Worm (Caenorhabditis elegans) whole organism, L4 larva: ENCODE results near the gene Y43F8C.3.
A peak's percentile ranks its signal among the peaks of the same experiment; 100 is the strongest.

Experiments used
- F10B5.3 ChIP-seq: sonication (generic microtip); optimal IDR thresholded peaks from 2 replicates; lab custom pipeline; 2016; ENCODE audit warnings: mild to moderate bottlenecking, missing genetic modification characterization, missing compliant biosample characterization
- F26F4.8 ChIP-seq: fragments of 200-800 bp; sonication (Bioruptor generic); conservative IDR thresholded peaks from 2 replicates; pipeline ENCODE4 v1.3.6; 2022; ENCODE audit warnings: missing genetic modification characterization, missing compliant biosample characterization
- F37D6.2 ChIP-seq: sonication (generic microtip); optimal IDR thresholded peaks from 2 replicates; lab custom pipeline; 2016; ENCODE audit warnings: mild to moderate bottlenecking, missing genetic modification characterization, missing compliant biosample characterization
- F44E2.7 ChIP-seq: fragments of 200-800 bp; sonication (Bioruptor generic); IDR thresholded peaks from 2 replicates; pipeline ENCODE4 v2.1.2; 2022; ENCODE audit warnings: missing genetic modification characterization, missing compliant biosample characterization
- R02D3.7 ChIP-seq: fragments of 150-350 bp; sonication (generic microtip); optimal IDR thresholded peaks from 3 replicates; lab custom pipeline; 2014; ENCODE audit warnings: missing biosample characterization, missing genetic modification characterization
- T20F7.1 ChIP-seq: fragments of 200-800 bp; sonication (Bioruptor generic); optimal IDR thresholded peaks from 2 replicates; lab custom pipeline; 2018; ENCODE audit warnings: mild to moderate bottlenecking, missing genetic modification characterization, missing compliant biosample characterization
- Y105C5A.15 ChIP-seq: fragments of 200-800 bp; sonication (Bioruptor generic); IDR thresholded peaks from 2 replicates; pipeline ENCODE4 v1.3.6; 2022; ENCODE audit warnings: missing genetic modification characterization, missing compliant biosample characterization
- Y75B8A.6 ChIP-seq: fragments of 200-800 bp; sonication (Bioruptor generic); IDR thresholded peaks from 2 replicates; pipeline ENCODE4 v1.3.6; 2022; ENCODE audit warnings: missing genetic modification reagents, missing genetic modification characterization, missing compliant biosample characterization
- aha-1 ChIP-seq: fragments of 150-350 bp; peaks from one replicate; lab custom pipeline; 2014; ENCODE audit warnings: missing biosample characterization, missing genetic modification characterization
- ama-1 ChIP-seq: fragments of 150-350 bp; optimal IDR thresholded peaks from 2 replicates; lab custom pipeline; 2014; ENCODE audit warnings: inconsistent platforms, mixed read lengths
- ceh-62 ChIP-seq: sonication (generic microtip); optimal IDR thresholded peaks from 2 replicates; lab custom pipeline; 2017; ENCODE audit warnings: missing biosample characterization, missing genetic modification characterization
- daf-12 ChIP-seq: fragments of 150-350 bp; optimal IDR thresholded peaks from 2 replicates; lab custom pipeline; 2014; ENCODE audit warnings: missing biosample characterization, missing genetic modification reagents, missing genetic modification characterization
- daf-19 ChIP-seq: fragments of 200-800 bp; sonication (Bioruptor generic); conservative IDR thresholded peaks from 2 replicates; pipeline ENCODE4 v1.3.6; 2022; ENCODE audit warnings: missing genetic modification characterization, missing compliant biosample characterization
- dmd-9 ChIP-seq: fragments of 200-800 bp; sonication (Bioruptor generic); IDR thresholded peaks from 2 replicates; pipeline ENCODE4 v1.3.6; 2022; ENCODE audit warnings: missing genetic modification reagents, missing genetic modification characterization, missing compliant biosample characterization
- dpl-1 ChIP-seq: fragments of 150-350 bp; optimal IDR thresholded peaks from 2 replicates; lab custom pipeline; 2014; ENCODE audit warnings: missing biosample characterization, missing genetic modification reagents, missing genetic modification characterization
- dve-1 ChIP-seq: sonication (generic microtip); optimal IDR thresholded peaks from 2 replicates; lab custom pipeline; 2017; ENCODE audit warnings: antibody characterized with exemption, mild to moderate bottlenecking, missing genetic modification characterization, missing compliant biosample characterization; ENCODE audit not compliant: insufficient read depth
- egl-27 ChIP-seq: sonication (generic microtip); optimal IDR thresholded peaks from 3 replicates; lab custom pipeline; 2017; ENCODE audit warnings: missing biosample characterization, missing genetic modification reagents, missing genetic modification characterization
- hif-1 ChIP-seq, 2 experiments: sonication (generic microtip); optimal IDR thresholded peaks; 2 replicates each; lab custom pipeline; 2016 to 2017; ENCODE audit warnings: missing compliant biosample characterization in 2 of 2, missing genetic modification characterization in 2 of 2, missing genetic modification reagents in 2 of 2, missing genotype in 2 of 2, mild to moderate bottlenecking in 1 of 2
- hlh-11 ChIP-seq: fragments of 200-800 bp; sonication (Bioruptor generic); optimal IDR thresholded peaks from 2 replicates; lab custom pipeline; 2018; ENCODE audit warnings: mild to moderate bottlenecking, missing genetic modification characterization, missing compliant biosample characterization
- hlh-30 ChIP-seq: sonication (generic microtip); optimal IDR thresholded peaks from 2 replicates; lab custom pipeline; 2017; ENCODE audit warnings: antibody characterized with exemption, mild to moderate bottlenecking, missing genetic modification characterization, missing compliant biosample characterization; ENCODE audit not compliant: insufficient read depth
- hmg-1.1 ChIP-seq: fragments of 200-800 bp; sonication (Bioruptor generic); IDR thresholded peaks from 2 replicates; pipeline ENCODE4 v1.3.6; 2022; ENCODE audit warnings: missing genetic modification reagents, missing genetic modification characterization, missing compliant biosample characterization
- lin-29 ChIP-seq: fragments of 200-800 bp; sonication (Bioruptor generic); IDR thresholded peaks from 2 replicates; pipeline ENCODE4 v1.3.6; 2022; ENCODE audit warnings: missing genetic modification reagents, missing genetic modification characterization, missing compliant biosample characterization
- lin-38 ChIP-seq: fragments of 200-800 bp; sonication (Bioruptor generic); IDR thresholded peaks from 2 replicates; pipeline ENCODE4 v1.3.6; 2022; ENCODE audit warnings: missing genetic modification reagents, missing genetic modification characterization, missing compliant biosample characterization
- lin-39 ChIP-seq: fragments of 150-350 bp; optimal IDR thresholded peaks from 2 replicates; lab custom pipeline; 2014; ENCODE audit warnings: missing biosample characterization, missing genetic modification reagents, missing genetic modification characterization
- mdl-1 ChIP-seq, 2 experiments: fragments of 150-350 bp in 1 of 2; sonication (generic microtip) in 1 of 2; optimal IDR thresholded peaks; 2 replicates each; lab custom pipeline; 2014 to 2017; ENCODE audit warnings: missing biosample characterization in 2 of 2, missing genetic modification characterization in 2 of 2
- mep-1 ChIP-seq: fragments of 150-350 bp; sonication (generic microtip); optimal IDR thresholded peaks from 3 replicates; lab custom pipeline; 2014; ENCODE audit warnings: missing biosample characterization, missing genetic modification characterization
- mxl-3 ChIP-seq: fragments of 200-800 bp; sonication (Bioruptor generic); optimal IDR thresholded peaks from 2 replicates; lab custom pipeline; 2018; ENCODE audit warnings: mild to moderate bottlenecking, missing genetic modification characterization, missing compliant biosample characterization
- nhr-10 ChIP-seq: fragments of 150-350 bp; optimal IDR thresholded peaks from 2 replicates; lab custom pipeline; 2014; ENCODE audit warnings: missing biosample characterization, missing genetic modification characterization
- nhr-102 ChIP-seq: sonication (generic microtip); optimal IDR thresholded peaks from 2 replicates; lab custom pipeline; 2016; ENCODE audit warnings: mild to moderate bottlenecking, missing genetic modification characterization, moderate library complexity, missing compliant biosample characterization
- nhr-11 ChIP-seq: fragments of 150-350 bp; optimal IDR thresholded peaks from 2 replicates; lab custom pipeline; 2014; ENCODE audit warnings: missing biosample characterization, missing genetic modification characterization
- nhr-25 ChIP-seq: sonication (generic microtip); optimal IDR thresholded peaks from 2 replicates; lab custom pipeline; 2017; ENCODE audit warnings: missing genetic modification characterization, mild to moderate bottlenecking, missing compliant biosample characterization, antibody characterized with exemption, moderate library complexity, borderline replicate concordance; ENCODE audit not compliant: insufficient read depth
- nhr-28 ChIP-seq: fragments of 150-350 bp; optimal IDR thresholded peaks from 2 replicates; lab custom pipeline; 2014; ENCODE audit warnings: missing biosample characterization, missing genetic modification characterization
- nhr-6 ChIP-seq: fragments of 150-350 bp; optimal IDR thresholded peaks from 2 replicates; lab custom pipeline; 2014; ENCODE audit warnings: missing biosample characterization, missing genetic modification characterization
- pha-4 ChIP-seq, 2 experiments: fragments of 150-350 bp in 1 of 2; fragments of 200-800 bp in 1 of 2; sonication (Bioruptor generic) in 1 of 2; IDR thresholded peaks in 1 of 2; optimal IDR thresholded peaks in 1 of 2; 2 replicates each; pipeline versions ENCODE4 v1.3.6 to Lab custom; 2014 to 2022; ENCODE audit warnings: missing genetic modification characterization in 2 of 2, missing genetic modification reagents in 2 of 2, missing biosample characterization in 1 of 2, missing compliant biosample characterization in 1 of 2
- pqm-1 ChIP-seq: sonication (generic microtip); optimal IDR thresholded peaks from 2 replicates; lab custom pipeline; 2017; ENCODE audit warnings: missing biosample characterization, missing genetic modification characterization
- rbr-2 ChIP-seq: sonication (generic microtip); optimal IDR thresholded peaks from 2 replicates; lab custom pipeline; 2016; ENCODE audit warnings: missing genotype, missing genetic modification characterization, missing compliant biosample characterization
- saeg-2 ChIP-seq: fragments of 200-800 bp; sonication (Bioruptor generic); IDR thresholded peaks from 2 replicates; pipeline ENCODE4 v1.3.6; 2022; ENCODE audit warnings: missing genetic modification reagents, missing genetic modification characterization, missing compliant biosample characterization
- snpc-1.2 ChIP-seq: fragments of 200-800 bp; sonication (Bioruptor generic); IDR thresholded peaks from 2 replicates; pipeline ENCODE4 v1.3.6; 2022; ENCODE audit warnings: missing genetic modification reagents, missing genetic modification characterization, missing compliant biosample characterization
- tag-97 ChIP-seq: fragments of 200-800 bp; sonication (Bioruptor generic); IDR thresholded peaks from 2 replicates; pipeline ENCODE4 v1.3.6; 2022; ENCODE audit warnings: missing genetic modification characterization, missing compliant biosample characterization
- tra-1 ChIP-seq: fragments of 200-800 bp; sonication (Bioruptor generic); IDR thresholded peaks from 2 replicates; pipeline ENCODE4 v1.3.6; 2022; ENCODE audit warnings: missing genetic modification reagents, missing genetic modification characterization, missing compliant biosample characterization
- unc-62 ChIP-seq, 3 experiments: fragments of 150-350 bp in 1 of 3; sonication (generic microtip); optimal IDR thresholded peaks in 2 of 3; peaks in 1 of 3; 1 replicate in 1 of 3; 2 replicates in 2 of 3; lab custom pipeline; 2014 to 2017; ENCODE audit warnings: missing biosample characterization in 3 of 3, missing genetic modification characterization in 3 of 3, missing genetic modification reagents in 3 of 3, missing genotype in 1 of 3
- vab-7 ChIP-seq: fragments of 200-800 bp; sonication (Bioruptor generic); IDR thresholded peaks from 2 replicates; pipeline ENCODE4 v1.3.6; 2022; ENCODE audit warnings: missing genetic modification reagents, missing genetic modification characterization, missing compliant biosample characterization
- zag-1 ChIP-seq: fragments of 150-350 bp; optimal IDR thresholded peaks from 2 replicates; lab custom pipeline; 2014; ENCODE audit warnings: missing biosample characterization, missing genetic modification characterization

Gene Y43F8C.3

ce11 chrV:19666308-19666707, 43.9 kb upstream of the Y43F8C.3 start:
- TF ChIP-seq lin-29 (GFP tag; lab: Robert Waterston, UW), result peak; percentile 62; the same call in 1 of the 2 replicates
- peak; percentile 49 for TF ChIP-seq nhr-28 (tag; lab: Kevin White, UChicago)
- no peak for TF ChIP-seq Y75B8A.6
- no peak for TF ChIP-seq ama-1 (lab: Kevin White, UChicago)
- TF ChIP-seq tra-1 (GFP tag; lab: Robert Waterston, UW), result peak; percentile 63; the same call in 1 of the 2 replicates
- TF ChIP-seq mdl-1 (tag; optimal IDR thresholded peaks at IDR 0.05; lab: Kevin White, UChicago), result peak in 1 of 2 experiments; percentile 60
- TF ChIP-seq nhr-25 (tag; lab: Kevin White, UChicago), result peak; percentile 12
- peak; percentile 80 for TF ChIP-seq hlh-30 (tag; lab: Kevin White, UChicago)
- TF ChIP-seq nhr-102, result no peak
- TF ChIP-seq hlh-11 (tag; lab: Kevin White, UChicago), result peak; percentile 38
- TF ChIP-seq aha-1, result peak; percentile 31
- TF ChIP-seq nhr-6, result peak; percentile 5
- no peak for TF ChIP-seq ceh-62
- TF ChIP-seq unc-62 (GFP tag; optimal IDR thresholded peaks at IDR 0.05 in 1 of 2; lab: Kevin White, UChicago), result peak in 1 of 2 experiments; percentile 77
- TF ChIP-seq unc-62 (tag; optimal IDR thresholded peaks at IDR 0.05; lab: Kevin White, UChicago), result no peak

- TF ChIP-seq pqm-1 (tag; lab: Kevin White, UChicago) (no peak), daf-12 (tag; lab: Kevin White, UChicago) (no peak), F44E2.7 (no peak), nhr-25 (tag; lab: Kevin White, UChicago) (no peak), hmg-1.1 (no peak), R02D3.7 (tag; lab: Kevin White, UChicago) (no peak), vab-7 (GFP tag; lab: Robert Waterston, UW) (no peak), F37D6.2 (tag; lab: Kevin White, UChicago) (no peak), saeg-2 (GFP tag; lab: Robert Waterston, UW) (no peak), lin-39 (tag; lab: Kevin White, UChicago) (no peak), F10B5.3 (tag; lab: Kevin White, UChicago) (no peak), aha-1 (no peak), tag-97 (GFP tag; lab: Robert Waterston, UW) (no peak)
- TF ChIP-seq, all 104 proteins: peak for 0
These were observed 42.1 kb upstream of the Y43F8C.3 start for ce11 chrV:19664574-19664973.

DNA sequence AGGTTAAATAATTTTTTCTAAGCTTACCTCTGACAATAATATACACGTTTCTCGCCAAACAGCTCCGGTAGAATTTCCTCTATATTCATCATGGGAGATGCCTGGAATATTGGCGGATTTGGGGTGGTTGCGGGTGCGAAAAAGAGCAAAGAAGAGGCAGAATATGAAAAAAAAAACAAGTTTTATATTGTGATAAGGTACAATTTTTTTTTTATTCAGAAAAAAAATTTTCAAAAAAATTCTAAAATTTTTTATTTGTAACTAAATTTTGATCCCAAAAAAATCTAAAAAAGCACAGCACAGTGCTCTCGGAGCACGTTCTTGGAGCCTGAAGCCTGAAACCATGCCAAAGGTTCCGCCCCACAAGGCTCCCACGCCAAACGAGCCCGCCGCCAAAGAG, 32.7 kb upstream of the Y43F8C.3 start, which contains the start of gene dmd-3:
Gene dmd-3, minus strand, starts transcription at position 101 of the 400 bp plus-strand sequence.
- peak; percentile 63 for TF ChIP-seq aha-1
- TF ChIP-seq F26F4.8 (GFP tag; lab: Robert Waterston, UW), result no peak

- TF ChIP-seq mxl-3 (GFP tag; lab: Kevin White, UChicago) (no peak), lin-38 (GFP tag; lab: Robert Waterston, UW) (peak; percentile 45)
These were observed 23.2 kb upstream of the Y43F8C.3 start, which contains the start of gene Y43F8C.9 for ce11 chrV:19645572-19646155. TSS of gene Y43F8C.9 (plus strand) at chrV:19646105.

- TF ChIP-seq rbr-2 (no peak), T20F7.1 (no peak), nhr-10 (no peak), nhr-11 (tag; lab: Kevin White, UChicago) (peak; percentile 5), pha-4 (GFP tag; IDR thresholded peaks at IDR 0.05; lab: Robert Waterston, UW) (no peak), pha-4 (tag; optimal IDR thresholded peaks at IDR 0.05; lab: Kevin White, UChicago) (no peak), egl-27 (no peak), daf-19 (GFP tag; lab: Robert Waterston, UW) (no peak), snpc-1.2 (no peak), dve-1 (tag; lab: Kevin White, UChicago) (peak; percentile 31), hif-1 (tag; optimal IDR thresholded peaks at IDR 0.05; lab: Kevin White, UChicago) (no peak), dpl-1 (GFP tag; lab: Kevin White, UChicago) (peak; percentile 55), dmd-9 (GFP tag; lab: Robert Waterston, UW) (no peak), mep-1 (peak; percentile 9), zag-1 (tag; lab: Kevin White, UChicago) (no peak), Y105C5A.15 (GFP tag; lab: Robert Waterston, UW) (no peak)
These were observed 21.5 kb upstream of the Y43F8C.3 start, which contains the start of the genes Y43F8C.7 and mrps-28 for ce11 chrV:19643903-19644302. TSS of gene Y43F8C.7 (minus strand) at chrV:19644030. TSS of gene mrps-28 (plus strand) at chrV:19644239.
